Fruit fly (Drosophila melanogaster): ENCODE measurements around the gene ac.
A peak's percentile ranks its signal among the peaks of the same experiment; 100 is the strongest.

Gene ac

dm6 chrX:377388-377787 is 7.6 kb downstream of the ac start:
- TF ChIP-seq usp (GFP tag; optimal IDR thresholded peaks at IDR 0.05) (no peak), Hr78 (GFP tag; optimal IDR thresholded peaks at IDR 0.05) (no peak), rgr (GFP tag; optimal IDR thresholded peaks at IDR 0.05) (no peak), Mio (GFP tag; optimal IDR thresholded peaks at IDR 0.05) (no peak), jim (GFP tag; optimal IDR thresholded peaks at IDR 0.05) (no peak), Hr83 (GFP tag; optimal IDR thresholded peaks at IDR 0.05; ENCODE audit: poor library complexity, severe bottlenecking) (no peak), CrebA (GFP tag; optimal IDR thresholded peaks at IDR 0.05; ENCODE audit: borderline replicate concordance) (no peak), Sp1 (GFP tag; optimal IDR thresholded peaks at IDR 0.05) (no peak), Abd-B (GFP tag; optimal IDR thresholded peaks at IDR 0.05) (no peak), Jra (GFP tag; optimal IDR thresholded peaks at IDR 0.05) (no peak), pan (optimal IDR thresholded peaks at IDR 0.05) (no peak)

- no peak for TF ChIP-seq lola (GFP tag; optimal IDR thresholded peaks at IDR 0.05)
- TF ChIP-seq foxo (GFP tag; optimal IDR thresholded peaks at IDR 0.05), result no peak
- no peak for TF ChIP-seq Hnf4 (GFP tag; optimal IDR thresholded peaks at IDR 0.05)
- no peak for TF ChIP-seq Hr78 (GFP tag; optimal IDR thresholded peaks at IDR 0.05)
- TF ChIP-seq Sp1 (GFP tag; optimal IDR thresholded peaks at IDR 0.05), result no peak
- TF ChIP-seq CrebA (GFP tag; optimal IDR thresholded peaks at IDR 0.05; ENCODE audit: borderline replicate concordance), result no peak
- TF ChIP-seq CG32264 (GFP tag; optimal IDR thresholded peaks at IDR 0.05), result no peak
- no peak for TF ChIP-seq sv (GFP tag; optimal IDR thresholded peaks at IDR 0.05)
- no peak for TF ChIP-seq Rel (GFP tag; optimal IDR thresholded peaks at IDR 0.05)
- TF ChIP-seq Rel (tag; optimal IDR thresholded peaks at IDR 0.05), result no peak
- TF ChIP-seq fru (GFP tag; optimal IDR thresholded peaks at IDR 0.05), result no peak
- no peak for TF ChIP-seq Abd-B (GFP tag; optimal IDR thresholded peaks at IDR 0.05)
- TF ChIP-seq psq (GFP tag; optimal IDR thresholded peaks at IDR 0.05), result no peak
- no peak for TF ChIP-seq dmrt93B (GFP tag; optimal IDR thresholded peaks at IDR 0.05)
- TF ChIP-seq Dfd (GFP tag; optimal IDR thresholded peaks at IDR 0.05), result no peak
- no peak for TF ChIP-seq usp (GFP tag; optimal IDR thresholded peaks at IDR 0.05)
- TF ChIP-seq ey (GFP tag; optimal IDR thresholded peaks at IDR 0.05), result no peak
- no peak for TF ChIP-seq Myc (optimal IDR thresholded peaks at IDR 0.05)
- TF ChIP-seq brk (GFP tag; optimal IDR thresholded peaks at IDR 0.05), result no peak
Observed at dm6 chrX:378341-378740, 8.5 kb downstream of the ac start.

- TF ChIP-seq HLH106 (tag; optimal IDR thresholded peaks at IDR 0.05), result peak; percentile 19
- TF ChIP-seq h (GFP tag; optimal IDR thresholded peaks at IDR 0.05), result peak; percentile 21
- TF ChIP-seq CG9705 (GFP tag; optimal IDR thresholded peaks at IDR 0.05), result no peak
- no peak for TF ChIP-seq ey (GFP tag; optimal IDR thresholded peaks at IDR 0.05)
- TF ChIP-seq OdsH (GFP tag; optimal IDR thresholded peaks at IDR 0.05), result peak; percentile 3
- peak in 1 of 2 experiments; percentile 31 for TF ChIP-seq foxo (GFP tag; optimal IDR thresholded peaks at IDR 0.05)
- TF ChIP-seq fru (GFP tag; optimal IDR thresholded peaks at IDR 0.05), result peak; percentile 33
Observed at dm6 chrX:379527-379926, 9.7 kb downstream of the ac start.

- peak; percentile 1 for TF ChIP-seq fru (GFP tag; optimal IDR thresholded peaks at IDR 0.05)
- no peak for TF ChIP-seq dl (GFP tag; optimal IDR thresholded peaks at IDR 0.05; ENCODE audit: insufficient read depth in 1 of 2, partially characterized antibody in 2 of 2)
- TF ChIP-seq dmrt93B (GFP tag; optimal IDR thresholded peaks at IDR 0.05), result no peak
- no peak for TF ChIP-seq GATAd (GFP tag; optimal IDR thresholded peaks at IDR 0.05)
- peak in 1 of 2 experiments; percentile 22 for TF ChIP-seq foxo (GFP tag; optimal IDR thresholded peaks at IDR 0.05)
- peak; percentile 13 for TF ChIP-seq h (GFP tag; optimal IDR thresholded peaks at IDR 0.05)
- TF ChIP-seq CG32264 (GFP tag; optimal IDR thresholded peaks at IDR 0.05), result no peak
- no peak for TF ChIP-seq CG9705 (GFP tag; optimal IDR thresholded peaks at IDR 0.05)
- no peak for TF ChIP-seq Hr83 (GFP tag; optimal IDR thresholded peaks at IDR 0.05; ENCODE audit: poor library complexity, severe bottlenecking)
- no peak for TF ChIP-seq usp (GFP tag; optimal IDR thresholded peaks at IDR 0.05)
- no peak for TF ChIP-seq Hr78 (GFP tag; optimal IDR thresholded peaks at IDR 0.05)
- TF ChIP-seq sage (GFP tag; optimal IDR thresholded peaks at IDR 0.05), result no peak
- TF ChIP-seq Dfd (GFP tag; optimal IDR thresholded peaks at IDR 0.05), result no peak
- TF ChIP-seq brk (GFP tag; optimal IDR thresholded peaks at IDR 0.05), result no peak
- TF ChIP-seq Dif (GFP tag; optimal IDR thresholded peaks at IDR 0.05; ENCODE audit: partially characterized antibody), result no peak
- TF ChIP-seq tai (GFP tag; optimal IDR thresholded peaks at IDR 0.05), result no peak
- TF ChIP-seq Mio (GFP tag; optimal IDR thresholded peaks at IDR 0.05), result no peak
- no peak for TF ChIP-seq psq (GFP tag; optimal IDR thresholded peaks at IDR 0.05)
Observed at dm6 chrX:385751-386492, 16.1 kb downstream of the ac start.

Data from whole organism, wandering third instar larva.